Fruit fly (Drosophila melanogaster): ENCODE data around the gene CG8476.

DNA sequence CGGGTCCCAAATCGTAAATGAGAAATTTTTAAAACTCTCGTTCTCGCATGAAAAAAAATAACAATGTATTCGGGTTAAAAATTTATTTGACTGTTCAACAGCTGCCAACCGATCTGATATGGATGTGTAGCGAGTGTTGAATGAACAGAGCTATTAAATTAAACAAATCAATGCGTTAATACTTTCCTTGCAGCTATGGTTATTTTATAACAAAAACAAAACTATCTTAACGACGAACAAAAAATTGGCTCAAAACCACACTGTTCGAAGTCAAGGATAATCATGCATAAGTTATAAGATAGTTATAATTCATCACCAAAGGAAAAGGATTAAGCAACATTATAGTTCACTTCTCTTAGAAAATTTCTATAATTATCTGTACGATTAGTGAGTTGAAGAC is at the start of gene CG8476:
- TF ChIP-seq Mnt (GFP tag; optimal IDR thresholded peaks at IDR 0.05) (no peak), cic (GFP tag; optimal IDR thresholded peaks at IDR 0.05) (no peak), CG33017 (tag; optimal IDR thresholded peaks at IDR 0.05) (no peak), CG7101 (tag; optimal IDR thresholded peaks at IDR 0.05) (no peak), kay (GFP tag; ENCODE audit: borderline replicate concordance) (no peak), CG7045 (GFP tag; optimal IDR thresholded peaks at IDR 0.05) (no peak), toe (GFP tag; optimal IDR thresholded peaks at IDR 0.05) (no peak), cnc (optimal IDR thresholded peaks at IDR 0.05) (no peak), CG11617 (GFP tag; optimal IDR thresholded peaks at IDR 0.05) (no peak), tj (GFP tag; optimal IDR thresholded peaks at IDR 0.05) (no peak), pad (GFP tag; optimal IDR thresholded peaks at IDR 0.05) (no peak), CG12768 (GFP tag; optimal IDR thresholded peaks at IDR 0.05) (no peak)
